Worm (Caenorhabditis elegans) whole organism, young adult: ENCODE data around the gene col-20.
"Not testable (repeated sequence)": the region's sequence is repeated elsewhere in the genome, so short reads cannot be mapped to it uniquely, and the experiment has no call there.

Experiments
- F10E7.11 ChIP-seq: sonication (generic microtip); optimal IDR thresholded peaks from 2 replicates; lab custom pipeline; 2017; ENCODE audit warnings: mild to moderate bottlenecking, missing genetic modification characterization, moderate library complexity, missing compliant biosample characterization
- F37B4.10 ChIP-seq: fragments of 200-800 bp; sonication (Bioruptor generic); IDR thresholded peaks from 2 replicates; pipeline ENCODE4 v1.3.6; 2022; ENCODE audit warnings: missing genetic modification characterization, missing compliant biosample characterization
- F55B11.4 ChIP-seq: sonication (generic microtip); optimal IDR thresholded peaks from 2 replicates; lab custom pipeline; 2016; ENCODE audit warnings: missing compliant biosample characterization, missing genetic modification characterization, borderline replicate concordance; ENCODE audit not compliant: insufficient read depth
- K12H6.12 ChIP-seq: fragments of 200-800 bp; sonication (Bioruptor generic); optimal IDR thresholded peaks from 2 replicates; lab custom pipeline; 2018; ENCODE audit warnings: mild to moderate bottlenecking, missing genetic modification characterization, missing compliant biosample characterization
- T07F8.4 ChIP-seq: sonication (generic microtip); optimal IDR thresholded peaks from 2 replicates; lab custom pipeline; 2016; ENCODE audit warnings: mild to moderate bottlenecking, missing genetic modification characterization, moderate library complexity, missing compliant biosample characterization
- Y56A3A.18 ChIP-seq: fragments of 200-800 bp; sonication (Bioruptor generic); IDR thresholded peaks from 2 replicates; pipeline ENCODE4 v1.3.6; 2022; ENCODE audit warnings: missing genetic modification reagents, missing genetic modification characterization, missing compliant biosample characterization
- atf-7 ChIP-seq: sonication (generic microtip); optimal IDR thresholded peaks from 2 replicates; lab custom pipeline; 2017; ENCODE audit warnings: mild to moderate bottlenecking, missing genetic modification characterization, missing compliant biosample characterization
- attf-5 ChIP-seq: fragments of 200-800 bp; sonication (Bioruptor generic); optimal IDR thresholded peaks from 2 replicates; lab custom pipeline; 2018; ENCODE audit warnings: mild to moderate bottlenecking, missing genetic modification characterization, missing compliant biosample characterization
- bed-1 ChIP-seq: fragments of 200-800 bp; sonication (Bioruptor generic); IDR thresholded peaks from 2 replicates; pipeline ENCODE4 v1.3.6; 2022; ENCODE audit warnings: missing genetic modification reagents, missing genetic modification characterization, missing compliant biosample characterization
- bed-2 ChIP-seq: fragments of 200-800 bp; sonication (Bioruptor generic); IDR thresholded peaks from 2 replicates; pipeline ENCODE4 v1.3.6; 2022; ENCODE audit warnings: missing genetic modification reagents, missing genetic modification characterization, missing compliant biosample characterization
- ccch-3 ChIP-seq: fragments of 200-800 bp; sonication (Bioruptor generic); optimal IDR thresholded peaks from 2 replicates; lab custom pipeline; 2018; ENCODE audit warnings: mild to moderate bottlenecking, missing genetic modification characterization, missing compliant biosample characterization
- cebp-2 ChIP-seq: fragments of 200-800 bp; sonication (Bioruptor generic); IDR thresholded peaks from 2 replicates; pipeline ENCODE4 v1.3.6; 2022; ENCODE audit warnings: missing genetic modification characterization, missing compliant biosample characterization
- ceh-91 ChIP-seq: fragments of 200-800 bp; sonication (Bioruptor generic); IDR thresholded peaks from 2 replicates; pipeline ENCODE4 v1.3.6; 2022; ENCODE audit warnings: missing genetic modification reagents, missing genetic modification characterization, missing compliant biosample characterization
- die-1 ChIP-seq: sonication (generic microtip); optimal IDR thresholded peaks from 2 replicates; lab custom pipeline; 2016; ENCODE audit warnings: missing genotype, mild to moderate bottlenecking, missing genetic modification characterization, missing compliant biosample characterization
- dpl-1 ChIP-seq: fragments of 150-350 bp; optimal IDR thresholded peaks from 2 replicates; lab custom pipeline; 2014; ENCODE audit warnings: missing biosample characterization, missing genetic modification reagents, missing genetic modification characterization
- efl-1 ChIP-seq: fragments of 150-350 bp; optimal IDR thresholded peaks from 2 replicates; lab custom pipeline; 2014; ENCODE audit warnings: missing biosample characterization, missing genetic modification reagents, missing genetic modification characterization
- egl-18 ChIP-seq: fragments of 200-800 bp; sonication (Bioruptor generic); IDR thresholded peaks from 2 replicates; pipeline ENCODE4 v1.3.6; 2022; ENCODE audit warnings: missing genetic modification reagents, missing genetic modification characterization, missing compliant biosample characterization
- gei-17 ChIP-seq: fragments of 200-800 bp; sonication (Bioruptor generic); optimal IDR thresholded peaks from 2 replicates; lab custom pipeline; 2018; ENCODE audit warnings: mild to moderate bottlenecking, missing genetic modification characterization, missing compliant biosample characterization
- hmg-1.2 ChIP-seq: fragments of 200-800 bp; sonication (Bioruptor generic); IDR thresholded peaks from 2 replicates; pipeline ENCODE4 v1.3.6; 2022; ENCODE audit warnings: missing genetic modification reagents, missing genetic modification characterization, missing compliant biosample characterization
- lin-35 ChIP-seq, 3 experiments: fragments of 150-350 bp in 2 of 3; sonication (generic microtip) in 1 of 3; optimal IDR thresholded peaks; 2 replicates each; lab custom pipeline; 2014 to 2018; ENCODE audit warnings: missing biosample characterization in 3 of 3, missing genetic modification characterization in 3 of 3, missing genetic modification reagents in 3 of 3
- lin-54 ChIP-seq: fragments of 200-800 bp; sonication (Bioruptor generic); optimal IDR thresholded peaks from 2 replicates; lab custom pipeline; 2018; ENCODE audit warnings: mild to moderate bottlenecking, missing genetic modification characterization, missing compliant biosample characterization
- lsl-1 ChIP-seq: fragments of 200-800 bp; sonication (Bioruptor generic); optimal IDR thresholded peaks from 2 replicates; lab custom pipeline; 2018; ENCODE audit warnings: mild to moderate bottlenecking, missing genetic modification characterization, moderate library complexity, missing compliant biosample characterization
- nfya-1 ChIP-seq: sonication (generic microtip); optimal IDR thresholded peaks from 2 replicates; lab custom pipeline; 2017; ENCODE audit warnings: antibody characterized with exemption, missing compliant biosample characterization, missing genetic modification characterization, borderline replicate concordance; ENCODE audit not compliant: insufficient read depth
- nfya-2 ChIP-seq: fragments of 200-800 bp; sonication (Bioruptor generic); IDR thresholded peaks from 2 replicates; pipeline ENCODE4 v1.3.6; 2022; ENCODE audit warnings: missing genetic modification reagents, missing genetic modification characterization, missing compliant biosample characterization
- nfyb-1 ChIP-seq: fragments of 200-800 bp; sonication (Bioruptor generic); IDR thresholded peaks from 2 replicates; pipeline ENCODE4 v1.3.6; 2022; ENCODE audit warnings: missing genetic modification reagents, missing genetic modification characterization, missing compliant biosample characterization
- nhr-120 ChIP-seq: fragments of 200-800 bp; sonication (Bioruptor generic); IDR thresholded peaks from 2 replicates; pipeline ENCODE4 v1.3.6; 2022; ENCODE audit warnings: missing genetic modification characterization, missing compliant biosample characterization
- rpc-1 ChIP-seq, 2 experiments: fragments of 150-350 bp in 1 of 2; sonication (generic microtip) in 1 of 2; optimal IDR thresholded peaks; 2 replicates each; lab custom pipeline; 2014 to 2018; ENCODE audit warnings: missing biosample characterization in 1 of 2, missing genetic modification characterization in 1 of 2, missing genetic modification reagents in 1 of 2, missing genotype in 1 of 2
- snpc-1.3 ChIP-seq: sonication (generic microtip); optimal IDR thresholded peaks from 2 replicates; lab custom pipeline; 2017; ENCODE audit warnings: missing genetic modification characterization, mild to moderate bottlenecking, missing compliant biosample characterization, antibody characterized with exemption, moderate library complexity, missing genotype, missing genetic modification reagents; ENCODE audit not compliant: insufficient read depth
- tbp1 ChIP-seq: fragments of 200-800 bp; sonication (Bioruptor generic); optimal IDR thresholded peaks from 2 replicates; lab custom pipeline; 2018; ENCODE audit warnings: mild to moderate bottlenecking, missing genetic modification characterization, missing compliant biosample characterization
- tbx-9 ChIP-seq: sonication (generic microtip); optimal IDR thresholded peaks from 2 replicates; lab custom pipeline; 2016; ENCODE audit warnings: borderline replicate concordance, missing genetic modification characterization, inconsistent platforms, missing compliant biosample characterization
- tlf-1 ChIP-seq: fragments of 200-800 bp; sonication (Bioruptor generic); optimal IDR thresholded peaks from 2 replicates; lab custom pipeline; 2018; ENCODE audit warnings: mild to moderate bottlenecking, missing genetic modification characterization, missing compliant biosample characterization
- xnd-1 ChIP-seq: sonication (generic microtip); optimal IDR thresholded peaks from 2 replicates; lab custom pipeline; 2016; ENCODE audit warnings: missing genotype, missing genetic modification reagents, missing genetic modification characterization, missing compliant biosample characterization

The col-20 gene

ce11 chrII:4834761-4835160, 35.8 kb downstream of the col-20 start, which contains the start of the genes C33F10.11 and C33F10.1:
Gene C33F10.11, minus strand, starts transcription at chrII:4834861.
Gene C33F10.1, plus strand, starts transcription at chrII:4835023.
- no peak for TF ChIP-seq lsl-1
- TF ChIP-seq ceh-91: no peak
- no peak for TF ChIP-seq tlf-1 (GFP tag; lab: Kevin White, UChicago)
- no peak for TF ChIP-seq nfyb-1 (GFP tag; lab: Robert Waterston, UW)
- TF ChIP-seq T07F8.4: no peak
- no peak for TF ChIP-seq gei-17 (GFP tag; lab: Kevin White, UChicago)
- no peak for TF ChIP-seq F10E7.11
- TF ChIP-seq rpc-1 (optimal IDR thresholded peaks at IDR 0.05; lab: Kevin White, UChicago): no peak
- TF ChIP-seq rpc-1 (tag; optimal IDR thresholded peaks at IDR 0.05; lab: Kevin White, UChicago): no peak
- TF ChIP-seq xnd-1 (tag; lab: Kevin White, UChicago): no peak
- no peak for TF ChIP-seq bed-1 (GFP tag; lab: Robert Waterston, UW)
- no peak for TF ChIP-seq ccch-3 (GFP tag; lab: Kevin White, UChicago)
- TF ChIP-seq K12H6.12 (tag; lab: Kevin White, UChicago): no peak
- TF ChIP-seq snpc-1.3: no peak
- TF ChIP-seq F37B4.10 (GFP tag; lab: Robert Waterston, UW): no peak
- no peak for TF ChIP-seq hmg-1.2 (GFP tag; lab: Robert Waterston, UW)
- TF ChIP-seq egl-18 (GFP tag; lab: Robert Waterston, UW): no peak
- TF ChIP-seq atf-7 (tag; lab: Kevin White, UChicago): no peak
- no peak for TF ChIP-seq bed-2 (GFP tag; lab: Robert Waterston, UW)
- TF ChIP-seq nfya-2: no peak

- TF ChIP-seq F55B11.4 (tag; lab: Kevin White, UChicago): no peak
- TF ChIP-seq Y56A3A.18 (GFP tag; lab: Robert Waterston, UW): no peak
- peak; percentile 96 for TF ChIP-seq lin-54
- TF ChIP-seq nfyb-1 (GFP tag; lab: Robert Waterston, UW): no peak
- peak; percentile 76 for TF ChIP-seq efl-1 (GFP tag; lab: Kevin White, UChicago)
- peak; percentile 4 to 88 (median 33) for TF ChIP-seq lin-35 (GFP tag; optimal IDR thresholded peaks at IDR 0.05; lab: Kevin White, UChicago)
- TF ChIP-seq cebp-2 (GFP tag; lab: Robert Waterston, UW): no peak
- TF ChIP-seq tbx-9 (tag; lab: Kevin White, UChicago): no peak
- peak; percentile 44 for TF ChIP-seq attf-5 (GFP tag; lab: Kevin White, UChicago)
- peak; percentile 83 for TF ChIP-seq dpl-1
- no peak for TF ChIP-seq tbp1
- TF ChIP-seq F10E7.11: no peak
These were observed 42.6 kb downstream of the col-20 start, which contains the start of the genes fbxb-88 and tbck-1 for ce11 chrII:4827734-4828609. Gene fbxb-88, minus strand, starts transcription at chrII:4827884. Gene tbck-1, plus strand, starts transcription at chrII:4828559.

ce11 chrII:4825133-4825532, 45.5 kb downstream of the col-20 start, which contains the start of the genes C33F10.8 and msp-40:
Gene C33F10.8, minus strand, starts transcription at chrII:4825233.
Gene msp-40, plus strand, starts transcription at chrII:4825414.
- not testable (repeated sequence) for TF ChIP-seq nfya-1 (tag; lab: Kevin White, UChicago); die-1 (tag; lab: Kevin White, UChicago); nhr-120 (GFP tag; lab: Robert Waterston, UW)
- TF ChIP-seq, all 124 proteins: peak for 0; not testable (repeated sequence) for 124
